Fruit fly (Drosophila melanogaster) whole organism, embryonic: ENCODE data around the gene Ras85D.

Experiments used
- ATbp ChIP-seq: fragments of 200-800 bp; sonication (Bioruptor generic); optimal IDR thresholded peaks from 2 replicates; lab custom pipeline; 2017; ENCODE audit warnings: missing biosample characterization, mild to moderate bottlenecking, missing genetic modification characterization, missing genetic modification reagents
- Atf-2 ChIP-seq: fragments of 200-800 bp; sonication (Bioruptor generic); optimal IDR thresholded peaks from 2 replicates; lab custom pipeline; 2016; ENCODE audit warnings: missing biosample characterization, missing genetic modification characterization
- CG10543 ChIP-seq: fragments of 200-800 bp; sonication (Bioruptor generic); optimal IDR thresholded peaks from 3 replicates; lab custom pipeline; 2017; ENCODE audit warnings: missing biosample characterization, mild to moderate bottlenecking, missing genetic modification characterization, moderate library complexity
- CG11398 ChIP-seq: fragments of 200-800 bp; sonication (Bioruptor generic); optimal IDR thresholded peaks from 2 replicates; lab custom pipeline; 2016; ENCODE audit warnings: missing biosample characterization, missing genetic modification characterization
- CG13123 ChIP-seq: fragments of 200-800 bp; sonication (Bioruptor generic); optimal IDR thresholded peaks from 2 replicates; lab custom pipeline; 2016; ENCODE audit warnings: missing biosample characterization, missing genetic modification characterization
- CG14667 ChIP-seq: fragments of 200-800 bp; sonication (Bioruptor generic); IDR thresholded peaks from 2 replicates; pipeline ENCODE4 v1.3.6; 2022; ENCODE audit warnings: missing biosample characterization, missing genetic modification characterization
- CG2129 ChIP-seq: fragments of 200-800 bp; sonication (Bioruptor generic); IDR thresholded peaks from 2 replicates; pipeline ENCODE4 v1.3.6; 2022; ENCODE audit warnings: missing biosample characterization, missing genetic modification characterization; ENCODE audit not compliant: partially characterized antibody
- CG2678 ChIP-seq: fragments of 200-800 bp; sonication (Bioruptor generic); optimal IDR thresholded peaks from 3 replicates; lab custom pipeline; 2019; ENCODE audit warnings: missing biosample characterization, mild to moderate bottlenecking, missing genetic modification characterization, moderate library complexity
- CG31441 ChIP-seq: fragments of 200-800 bp; sonication (Bioruptor generic); IDR thresholded peaks from 2 replicates; pipeline ENCODE4 v1.3.6; 2022; ENCODE audit warnings: missing biosample characterization, missing genetic modification characterization
- CG3407 ChIP-seq: fragments of 200-800 bp; sonication (Bioruptor generic); optimal IDR thresholded peaks from 2 replicates; lab custom pipeline; 2018; ENCODE audit warnings: missing biosample characterization, mild to moderate bottlenecking, missing genetic modification characterization
- CG34376 ChIP-seq: fragments of 200-800 bp; sonication (Bioruptor generic); optimal IDR thresholded peaks from 2 replicates; lab custom pipeline; 2018; ENCODE audit warnings: missing biosample characterization, mild to moderate bottlenecking, missing genetic modification characterization
- CG34422 ChIP-seq: fragments of 200-800 bp; sonication (Bioruptor generic); IDR thresholded peaks from 3 replicates; pipeline ENCODE4 v1.3.6; 2022; ENCODE audit warnings: missing biosample characterization, missing genetic modification characterization
- CG6175 ChIP-seq: fragments of 200-800 bp; sonication (Bioruptor generic); IDR thresholded peaks from 3 replicates; pipeline ENCODE4 v1.3.6; 2022; ENCODE audit warnings: missing biosample characterization, missing genetic modification characterization
- CG6689 ChIP-seq: fragments of 200-800 bp; sonication (Bioruptor generic); IDR thresholded peaks from 2 replicates; pipeline ENCODE4 v1.3.6; 2022; ENCODE audit warnings: missing biosample characterization, missing genetic modification characterization
- CG7357 ChIP-seq: fragments of 200-800 bp; sonication (Bioruptor generic); IDR thresholded peaks from 3 replicates; pipeline ENCODE4 v1.3.6; 2022; ENCODE audit warnings: missing biosample characterization, missing genetic modification characterization
- CG7786 ChIP-seq: fragments of 200-800 bp; sonication (Bioruptor generic); optimal IDR thresholded peaks from 2 replicates; lab custom pipeline; 2016; ENCODE audit warnings: missing biosample characterization, missing genetic modification characterization
- CG8089 ChIP-seq: fragments of 200-800 bp; sonication (Bioruptor generic); optimal IDR thresholded peaks from 3 replicates; lab custom pipeline; 2016; ENCODE audit warnings: missing biosample characterization, missing genetic modification characterization
- CG8944 ChIP-seq: fragments of 200-800 bp; sonication (Bioruptor generic); optimal IDR thresholded peaks from 3 replicates; lab custom pipeline; 2016; ENCODE audit warnings: missing biosample characterization, missing genetic modification characterization
- CG9215 ChIP-seq: fragments of 200-800 bp; sonication (Bioruptor generic); IDR thresholded peaks from 2 replicates; pipeline ENCODE4 v1.3.6; 2022; ENCODE audit warnings: missing biosample characterization, missing genetic modification characterization
- CG9876 ChIP-seq: fragments of 200-800 bp; sonication (Bioruptor generic); optimal IDR thresholded peaks from 2 replicates; lab custom pipeline; 2016; ENCODE audit warnings: missing biosample characterization, missing genetic modification characterization
- CTCF ChIP-seq: fragments of 200-800 bp; sonication (Bioruptor generic); optimal IDR thresholded peaks from 2 replicates; lab custom pipeline; 2017; ENCODE audit warnings: missing biosample characterization, mild to moderate bottlenecking, missing genetic modification characterization, moderate library complexity
- Chrac-16 ChIP-seq: fragments of 200-800 bp; sonication (Bioruptor generic); optimal IDR thresholded peaks from 3 replicates; lab custom pipeline; 2016; ENCODE audit warnings: missing biosample characterization, missing genetic modification characterization
- Dip3 ChIP-seq: fragments of 200-800 bp; sonication (Bioruptor generic); optimal IDR thresholded peaks from 3 replicates; lab custom pipeline; 2016; ENCODE audit warnings: missing biosample characterization, missing genetic modification characterization
- Fer2 ChIP-seq: fragments of 200-800 bp; sonication (Bioruptor generic); optimal IDR thresholded peaks from 2 replicates; lab custom pipeline; 2018; ENCODE audit warnings: missing biosample characterization, mild to moderate bottlenecking, missing genetic modification characterization, moderate library complexity
- HLH54F ChIP-seq: fragments of 200-800 bp; sonication (Bioruptor generic); optimal IDR thresholded peaks from 3 replicates; lab custom pipeline; 2016; ENCODE audit warnings: missing biosample characterization, missing genetic modification characterization
- Jarid2 ChIP-seq: fragments of 200-800 bp; sonication (Bioruptor generic); optimal IDR thresholded peaks from 3 replicates; lab custom pipeline; 2017; ENCODE audit warnings: mild to moderate bottlenecking, missing biosample characterization, missing genetic modification reagents, missing genetic modification characterization
- Lim3 ChIP-seq: fragments of 200-800 bp; sonication (Bioruptor generic); IDR thresholded peaks from 2 replicates; pipeline ENCODE4 v1.3.6; 2022; ENCODE audit warnings: missing biosample characterization, missing genetic modification characterization
- Myb ChIP-seq: fragments of 200-800 bp; sonication (Bioruptor generic); optimal IDR thresholded peaks from 2 replicates; lab custom pipeline; 2016; ENCODE audit warnings: missing biosample characterization, missing genetic modification characterization
- NC2β ChIP-seq: fragments of 200-800 bp; sonication (Bioruptor generic); optimal IDR thresholded peaks from 2 replicates; lab custom pipeline; 2016; ENCODE audit warnings: missing biosample characterization, missing genetic modification characterization
- Nf-YA ChIP-seq: fragments of 200-800 bp; sonication (Bioruptor generic); IDR thresholded peaks from 2 replicates; pipeline ENCODE4 v1.3.6; 2022; ENCODE audit warnings: missing biosample characterization, missing genetic modification characterization
- ara ChIP-seq: fragments of 200-800 bp; sonication (Bioruptor generic); IDR thresholded peaks from 2 replicates; pipeline ENCODE4 v1.3.6; 2022; ENCODE audit warnings: missing biosample characterization, missing genetic modification characterization
- bsh ChIP-seq, 2 experiments: fragments of 200-800 bp; sonication (Bioruptor generic); optimal IDR thresholded peaks; 2 replicates each; lab custom pipeline; 2017 to 2018; ENCODE audit warnings: mild to moderate bottlenecking in 2 of 2, missing biosample characterization in 2 of 2, missing genetic modification characterization in 2 of 2, moderate library complexity in 1 of 2
- cad ChIP-seq: fragments of >200 bp; optimal IDR thresholded peaks from 2 replicates; lab custom pipeline; 2017; ENCODE audit warnings: missing biosample characterization, missing genetic modification characterization
- cato ChIP-seq: fragments of 200-800 bp; sonication (Bioruptor generic); optimal IDR thresholded peaks from 2 replicates; lab custom pipeline; 2016; ENCODE audit warnings: missing biosample characterization, missing genetic modification characterization, borderline replicate concordance
- da ChIP-seq: fragments of 200-800 bp; sonication (Bioruptor generic); optimal IDR thresholded peaks from 2 replicates; lab custom pipeline; 2016; ENCODE audit warnings: missing biosample characterization, missing genetic modification characterization
- gce ChIP-seq: fragments of 200-800 bp; sonication (Bioruptor generic); IDR thresholded peaks from 3 replicates; pipeline ENCODE4 v1.3.6; 2022; ENCODE audit warnings: missing biosample characterization, missing genetic modification characterization
- gcm ChIP-seq: fragments of 200-800 bp; sonication (Bioruptor generic); optimal IDR thresholded peaks from 2 replicates; lab custom pipeline; 2019; ENCODE audit warnings: missing biosample characterization, mild to moderate bottlenecking, missing genetic modification characterization, moderate library complexity
- kni ChIP-seq: fragments of 200-800 bp; sonication (Bioruptor generic); optimal IDR thresholded peaks from 3 replicates; lab custom pipeline; 2017; ENCODE audit warnings: mild to moderate bottlenecking, missing biosample characterization, missing genetic modification reagents, missing genetic modification characterization
- luna ChIP-seq: fragments of 200-800 bp; sonication (Bioruptor generic); optimal IDR thresholded peaks from 2 replicates; lab custom pipeline; 2016; ENCODE audit warnings: missing biosample characterization, missing genetic modification characterization
- org-1 ChIP-seq: fragments of 200-800 bp; sonication (Bioruptor generic); optimal IDR thresholded peaks from 2 replicates; lab custom pipeline; 2017; ENCODE audit warnings: missing biosample characterization, missing genetic modification characterization
- pros ChIP-seq: fragments of 200-800 bp; sonication (Bioruptor generic); optimal IDR thresholded peaks from 3 replicates; lab custom pipeline; 2019; ENCODE audit warnings: missing biosample characterization, mild to moderate bottlenecking, missing genetic modification characterization, moderate library complexity
- shn ChIP-seq: fragments of 200-800 bp; sonication (Bioruptor generic); optimal IDR thresholded peaks from 3 replicates; lab custom pipeline; 2016; ENCODE audit warnings: missing biosample characterization, missing genetic modification characterization
- toy ChIP-seq: fragments of 200-800 bp; sonication (Bioruptor generic); IDR thresholded peaks from 2 replicates; pipeline ENCODE4 v1.3.6; 2022; ENCODE audit warnings: missing biosample characterization, missing genetic modification characterization
- twi ChIP-seq: fragments of 200-800 bp; optimal IDR thresholded peaks from 2 replicates; lab custom pipeline; 2019; ENCODE audit warnings: missing biosample characterization, mild to moderate bottlenecking, missing genetic modification characterization, moderate library complexity
- tx ChIP-seq: fragments of 200-800 bp; sonication (Bioruptor generic); optimal IDR thresholded peaks from 2 replicates; lab custom pipeline; 2016; ENCODE audit warnings: missing biosample characterization, missing genetic modification characterization
- vnd ChIP-seq: fragments of 200-800 bp; sonication (Bioruptor generic); IDR thresholded peaks from 3 replicates; pipeline ENCODE4 v1.3.6; 2022; ENCODE audit warnings: missing biosample characterization, missing genetic modification characterization; ENCODE audit not compliant: partially characterized antibody
- vvl ChIP-seq: fragments of 200-800 bp; sonication (Bioruptor generic); IDR thresholded peaks from 2 replicates; pipeline ENCODE4 v1.3.6; 2022; ENCODE audit warnings: missing biosample characterization, missing genetic modification characterization
- zen ChIP-seq: fragments of 200-800 bp; sonication (Bioruptor generic); optimal IDR thresholded peaks from 3 replicates; lab custom pipeline; 2018; ENCODE audit warnings: missing biosample characterization, mild to moderate bottlenecking, missing genetic modification characterization, moderate library complexity
- zfh2 ChIP-seq: fragments of 200-800 bp; sonication (Bioruptor generic); optimal IDR thresholded peaks from 2 replicates; lab custom pipeline; 2016; ENCODE audit warnings: missing biosample characterization, missing genetic modification characterization

Gene Ras85D

dm6 chr3R:9533181-9534124 is 20.6 kb upstream of the Ras85D start:
- TF ChIP-seq zen (tag; lab: Kevin White, UChicago): peak; percentile 72
- TF ChIP-seq HLH54F (GFP tag; lab: Kevin White, UChicago): peak; percentile 95
- peak; percentile 66 for TF ChIP-seq da (GFP tag; lab: Kevin White, UChicago)
- peak; percentile 90 for TF ChIP-seq CG7786
- TF ChIP-seq shn: peak; percentile 92
- peak; percentile 87 for TF ChIP-seq CG13123 (GFP tag; lab: Kevin White, UChicago)
- TF ChIP-seq CG6689: peak; percentile 94
- peak; percentile 99 for TF ChIP-seq pros (GFP tag; lab: Kevin White, UChicago)
- TF ChIP-seq bsh (GFP tag; optimal IDR thresholded peaks at IDR 0.05; lab: Kevin White, UChicago): peak; percentile 83 to 96
- TF ChIP-seq CG31441 (GFP tag; lab: Robert Waterston, UW): peak; percentile 96
- peak; percentile 82 for TF ChIP-seq Jarid2 (GFP tag; lab: Kevin White, UChicago)
- peak; percentile 83 for TF ChIP-seq NC2β (GFP tag; lab: Kevin White, UChicago)
- TF ChIP-seq CG6175: peak; percentile 82
- TF ChIP-seq vnd (GFP tag; lab: Robert Waterston, UW): 0 out of 3 replicates have a peak, but pooled peaks have one; percentile 28
- peak; percentile 67 for TF ChIP-seq CG9876 (GFP tag; lab: Kevin White, UChicago)
- TF ChIP-seq kni (GFP tag; lab: Kevin White, UChicago): peak; percentile 88
- TF ChIP-seq cato (GFP tag; lab: Kevin White, UChicago): peak; percentile 87
- peak; percentile 82 for TF ChIP-seq CG8944
- TF ChIP-seq Fer2 (tag; lab: Kevin White, UChicago): peak; percentile 85
- TF ChIP-seq CG8089: peak; percentile 82
- TF ChIP-seq CG11398 (GFP tag; lab: Kevin White, UChicago): peak; percentile 84
- peak; percentile 93 for TF ChIP-seq Chrac-16 (GFP tag; lab: Kevin White, UChicago)
- TF ChIP-seq Lim3 (GFP tag; lab: Robert Waterston, UW): peak; percentile 40; the same call in 1 of the 2 replicates
- TF ChIP-seq zfh2 (GFP tag; lab: Kevin White, UChicago): peak; percentile 95
- TF ChIP-seq Myb (GFP tag; lab: Kevin White, UChicago): peak; percentile 81
- peak; percentile 92 for TF ChIP-seq CG9215 (GFP tag; lab: Robert Waterston, UW)
- peak; percentile 94 for TF ChIP-seq ATbp (GFP tag; lab: Kevin White, UChicago)
- TF ChIP-seq org-1 (GFP tag; lab: Kevin White, UChicago): peak; percentile 99
- peak; percentile 77 for TF ChIP-seq ara (GFP tag; lab: Robert Waterston, UW)
- TF ChIP-seq gcm (GFP tag; lab: Kevin White, UChicago): peak; percentile 95
- peak; percentile 71 for TF ChIP-seq CTCF
- no peak for TF ChIP-seq cad
- peak; percentile 96 for TF ChIP-seq CG34376 (GFP tag; lab: Kevin White, UChicago)
- TF ChIP-seq Atf-2 (GFP tag; lab: Kevin White, UChicago): peak; percentile 90
- peak; percentile 84 for TF ChIP-seq CG34422 (GFP tag; lab: Robert Waterston, UW)
- TF ChIP-seq twi (tag; lab: Kevin White, UChicago): peak; percentile 87
- peak; percentile 81 for TF ChIP-seq Nf-YA
- TF ChIP-seq vvl: peak; percentile 88
- TF ChIP-seq toy (GFP tag; lab: Robert Waterston, UW): peak; percentile 58
- TF ChIP-seq CG7357 (GFP tag; lab: Robert Waterston, UW): peak; percentile 85
- no peak for TF ChIP-seq CG2129 (GFP tag; lab: Robert Waterston, UW)
- TF ChIP-seq CG14667 (GFP tag; lab: Robert Waterston, UW): peak; percentile 85
- peak; percentile 49; the same call in 1 of the 3 replicates for TF ChIP-seq gce (GFP tag; lab: Robert Waterston, UW)
- peak; percentile 98 for TF ChIP-seq CG10543 (GFP tag; lab: Kevin White, UChicago)
- TF ChIP-seq tx: peak; percentile 93
- peak; percentile 93 for TF ChIP-seq Dip3 (GFP tag; lab: Kevin White, UChicago)
- TF ChIP-seq luna (GFP tag; lab: Kevin White, UChicago): peak; percentile 44
- peak; percentile 99 for TF ChIP-seq CG2678
- TF ChIP-seq CG3407: peak; percentile 89
